Worm (Caenorhabditis elegans) whole organism, L3 larva: ENCODE measurements around the gene R31.2.

Experiments
- aly-2 ChIP-seq: fragments of 150-350 bp; optimal IDR thresholded peaks from 2 replicates; lab custom pipeline; 2014; ENCODE audit warnings: missing biosample characterization, missing genetic modification characterization
- ama-1 ChIP-seq: fragments of 150-350 bp; optimal IDR thresholded peaks from 2 replicates; lab custom pipeline; 2018
- ceh-16 ChIP-seq: sonication (generic microtip); optimal IDR thresholded peaks from 2 replicates; lab custom pipeline; 2017; ENCODE audit warnings: missing biosample characterization, missing genetic modification characterization
- ceh-82 ChIP-seq: fragments of 150-350 bp; optimal IDR thresholded peaks from 2 replicates; lab custom pipeline; 2014; ENCODE audit warnings: missing biosample characterization, missing genetic modification characterization
- fkh-2 ChIP-seq: fragments of 150-350 bp; optimal IDR thresholded peaks from 2 replicates; lab custom pipeline; 2014; ENCODE audit warnings: missing biosample characterization, missing genetic modification reagents, missing genetic modification characterization
- lin-39 ChIP-seq: fragments of 150-350 bp; optimal IDR thresholded peaks from 2 replicates; lab custom pipeline; 2018; ENCODE audit warnings: missing biosample characterization, missing genetic modification reagents, missing genetic modification characterization
- mml-1 ChIP-seq: fragments of 150-350 bp; sonication (generic microtip); optimal IDR thresholded peaks from 3 replicates; lab custom pipeline; 2014; ENCODE audit warnings: missing biosample characterization, missing genetic modification characterization
- nhr-237 ChIP-seq: fragments of 150-350 bp; optimal IDR thresholded peaks from 2 replicates; lab custom pipeline; 2014; ENCODE audit warnings: missing biosample characterization, missing genetic modification characterization
- snpc-4 ChIP-seq: fragments of 150-350 bp; optimal IDR thresholded peaks from 2 replicates; lab custom pipeline; 2014; ENCODE audit warnings: missing biosample characterization, missing genetic modification characterization
- tbx-2 ChIP-seq: sonication (generic microtip); optimal IDR thresholded peaks from 2 replicates; lab custom pipeline; 2016; ENCODE audit warnings: mild to moderate bottlenecking, missing genetic modification characterization, missing compliant biosample characterization
- unc-39 ChIP-seq: sonication (generic microtip); optimal IDR thresholded peaks from 4 replicates; lab custom pipeline; 2017; ENCODE audit warnings: missing biosample characterization, missing genetic modification characterization

DNA sequence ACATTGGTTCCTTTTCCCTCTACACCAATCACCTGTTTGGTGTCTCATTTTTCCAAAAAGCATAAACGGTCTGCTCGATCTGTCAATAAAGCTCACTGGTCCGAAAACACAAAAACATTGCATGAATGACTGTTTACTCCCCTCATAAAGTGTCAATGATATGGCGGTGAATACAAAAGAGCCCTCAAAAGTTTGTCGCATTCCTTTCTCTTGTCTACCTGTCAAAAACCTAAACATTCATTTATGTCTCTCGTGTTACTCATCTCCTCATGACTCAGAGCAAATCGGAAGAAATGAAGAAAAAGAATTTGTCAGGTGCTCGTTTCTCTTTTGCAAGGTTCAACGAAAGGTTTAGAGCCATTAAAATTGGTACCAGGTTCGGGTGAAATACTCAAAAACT, 33.9 kb downstream of the R31.2 start:
- no peak for TF ChIP-seq tbx-2 (tag; lab: Kevin White, UChicago)
- TF ChIP-seq fkh-2 (tag; lab: Kevin White, UChicago), result no peak
- no peak for TF ChIP-seq lin-39
- TF ChIP-seq ceh-16 (tag; lab: Kevin White, UChicago), result no peak
- no peak for TF ChIP-seq mml-1 (tag; lab: Kevin White, UChicago)
- TF ChIP-seq unc-39 (tag; lab: Kevin White, UChicago), result no peak
- TF ChIP-seq nhr-237 (tag; lab: Kevin White, UChicago), result no peak
- no peak for TF ChIP-seq snpc-4
- no peak for TF ChIP-seq ama-1
- TF ChIP-seq ceh-82 (tag; lab: Kevin White, UChicago), result no peak
- no peak for TF ChIP-seq aly-2 (tag; lab: Kevin White, UChicago)
